Worm (Caenorhabditis elegans): Measurements from ENCODE around the gene F54H12.4.

The F54H12.4 gene

ce11 chrIII:8004091-8004490 lies 41.5 kb upstream of the F54H12.4 start, which contains the start of gene C06G4.6:
Gene C06G4.6, plus strand, starts transcription at chrIII:8004391.
- TF ChIP-seq elt-2 (tag; optimal IDR thresholded peaks at IDR 0.05) (no peak), nhr-12 (tag; optimal IDR thresholded peaks at IDR 0.05) (no peak), nhr-76 (tag; optimal IDR thresholded peaks at IDR 0.05) (no peak), ceh-9 (tag; optimal IDR thresholded peaks at IDR 0.05) (no peak), lsy-12 (tag; optimal IDR thresholded peaks at IDR 0.05) (no peak), ZK546.5 (tag; optimal IDR thresholded peaks at IDR 0.05) (no peak), zag-1 (tag; optimal IDR thresholded peaks at IDR 0.05) (no peak), ztf-4 (tag; optimal IDR thresholded peaks at IDR 0.05) (no peak), unc-62 (GFP tag; optimal IDR thresholded peaks at IDR 0.05) (no peak)

DNA sequence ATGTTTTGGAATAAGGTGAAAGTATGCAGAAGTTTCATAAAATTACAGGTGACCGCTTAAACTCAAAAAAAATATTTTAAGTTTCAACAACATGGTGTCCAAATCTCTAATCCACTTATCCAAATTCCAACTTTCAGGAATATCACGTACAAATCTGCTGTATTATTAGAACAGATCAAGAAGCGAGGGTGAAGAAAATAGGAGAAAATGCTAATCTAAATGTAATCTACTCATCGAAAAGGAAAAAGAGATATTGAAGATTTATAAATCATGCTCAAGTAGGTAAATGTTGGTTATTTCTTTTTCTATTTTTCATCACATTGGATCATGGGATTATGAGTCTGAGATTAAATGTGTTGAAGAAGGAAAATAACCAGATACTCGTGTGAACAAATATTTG lies 39.0 kb upstream of the F54H12.4 start:
- no peak for TF ChIP-seq fos-1 (tag; optimal IDR thresholded peaks at IDR 0.05)
- no peak for TF ChIP-seq elt-1 (tag; optimal IDR thresholded peaks at IDR 0.05)
- no peak for TF ChIP-seq nhr-11 (tag; optimal IDR thresholded peaks at IDR 0.05)
- no peak for TF ChIP-seq ama-1 (optimal IDR thresholded peaks at IDR 0.05)
- TF ChIP-seq unc-39 (tag; optimal IDR thresholded peaks at IDR 0.05): no peak
- no peak for TF ChIP-seq nhr-23 (tag; optimal IDR thresholded peaks at IDR 0.05)

DNA sequence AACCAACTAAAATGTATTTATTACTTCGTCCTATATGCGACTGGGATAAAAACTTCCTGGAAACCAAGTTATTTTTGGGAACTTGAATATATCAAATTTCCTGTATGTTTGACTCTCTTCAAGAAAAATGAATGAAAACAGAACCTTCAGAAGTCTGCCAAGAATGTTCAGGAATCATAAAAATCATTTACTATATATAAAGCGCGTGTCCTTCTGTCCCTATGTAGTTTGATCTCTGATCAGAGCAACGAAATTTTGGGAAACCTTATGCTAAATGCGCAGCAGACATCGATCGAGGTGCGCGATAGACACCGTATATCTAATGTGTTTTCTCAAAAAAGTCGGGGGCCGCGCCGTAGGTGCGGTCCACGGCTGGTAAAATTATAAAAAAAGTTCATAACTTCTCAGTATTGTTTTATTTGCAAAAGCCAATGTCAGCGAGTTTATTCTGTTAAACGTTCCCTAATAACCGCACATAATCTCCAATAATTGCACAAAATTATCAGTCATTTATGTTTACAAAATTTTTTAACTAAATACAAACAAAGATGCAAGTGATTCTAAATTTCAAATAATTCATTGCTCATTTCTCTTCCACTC lies 35.0 kb upstream of the F54H12.4 start:
- TF ChIP-seq ceh-16 (tag; optimal IDR thresholded peaks at IDR 0.05) (no peak), lin-15B (tag; optimal IDR thresholded peaks at IDR 0.05) (no peak), elt-1 (tag; optimal IDR thresholded peaks at IDR 0.05) (no peak), fos-1 (tag; optimal IDR thresholded peaks at IDR 0.05) (no peak), ceh-82 (tag; optimal IDR thresholded peaks at IDR 0.05) (no peak), nhr-28 (tag; optimal IDR thresholded peaks at IDR 0.05) (no peak), lin-39 (tag; optimal IDR thresholded peaks at IDR 0.05) (no peak), skn-1 (tag; optimal IDR thresholded peaks at IDR 0.05) (no peak), ZK546.5 (tag; optimal IDR thresholded peaks at IDR 0.05) (no peak), nfya-1 (tag; optimal IDR thresholded peaks at IDR 0.05; ENCODE audit: insufficient read depth) (no peak), elt-2 (tag; optimal IDR thresholded peaks at IDR 0.05) (no peak), R02D3.7 (tag; optimal IDR thresholded peaks at IDR 0.05) (no peak), unc-39 (tag; optimal IDR thresholded peaks at IDR 0.05) (no peak), ama-1 (optimal IDR thresholded peaks at IDR 0.05) (no peak), pha-4 (tag; optimal IDR thresholded peaks at IDR 0.05) (no peak), snpc-4 (tag; optimal IDR thresholded peaks at IDR 0.05) (no peak), fkh-10 (GFP tag; optimal IDR thresholded peaks at IDR 0.05) (no peak), hmg-11 (tag; optimal IDR thresholded peaks at IDR 0.05) (no peak), mdl-1 (tag; optimal IDR thresholded peaks at IDR 0.05) (no peak)

DNA sequence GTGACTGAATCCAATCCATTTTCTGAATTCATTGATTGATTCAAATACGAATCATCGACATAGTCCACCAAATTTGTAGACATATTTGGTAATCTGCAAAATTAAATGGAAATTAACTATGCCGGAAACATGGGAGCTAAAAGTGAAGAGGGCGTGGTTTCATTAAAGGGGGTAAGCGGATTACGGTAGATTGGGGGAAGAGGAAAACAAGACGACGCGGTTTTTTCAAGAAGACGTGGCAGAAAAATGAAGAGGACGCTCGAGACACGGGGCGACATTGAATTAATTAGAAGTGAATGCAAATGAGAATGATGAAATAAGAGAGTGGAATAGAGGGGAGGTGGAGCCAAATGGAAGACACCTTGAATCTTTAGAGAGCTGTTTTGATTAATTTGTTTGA lies 33.8 kb upstream of the F54H12.4 start, which contains the start of gene npr-17:
npr-17 (minus strand) TSS at position 101 of the 400 bp plus-strand sequence.
- TF ChIP-seq fos-1 (tag; optimal IDR thresholded peaks at IDR 0.05) (no peak), ceh-16 (tag; optimal IDR thresholded peaks at IDR 0.05) (no peak), egl-27 (tag; optimal IDR thresholded peaks at IDR 0.05) (no peak), nhr-76 (tag; optimal IDR thresholded peaks at IDR 0.05) (no peak), jun-1 (tag; optimal IDR thresholded peaks at IDR 0.05) (no peak), unc-62 (GFP tag; optimal IDR thresholded peaks at IDR 0.05) (no peak), nhr-28 (tag; optimal IDR thresholded peaks at IDR 0.05) (no peak), lsy-12 (tag; optimal IDR thresholded peaks at IDR 0.05) (no peak)

DNA sequence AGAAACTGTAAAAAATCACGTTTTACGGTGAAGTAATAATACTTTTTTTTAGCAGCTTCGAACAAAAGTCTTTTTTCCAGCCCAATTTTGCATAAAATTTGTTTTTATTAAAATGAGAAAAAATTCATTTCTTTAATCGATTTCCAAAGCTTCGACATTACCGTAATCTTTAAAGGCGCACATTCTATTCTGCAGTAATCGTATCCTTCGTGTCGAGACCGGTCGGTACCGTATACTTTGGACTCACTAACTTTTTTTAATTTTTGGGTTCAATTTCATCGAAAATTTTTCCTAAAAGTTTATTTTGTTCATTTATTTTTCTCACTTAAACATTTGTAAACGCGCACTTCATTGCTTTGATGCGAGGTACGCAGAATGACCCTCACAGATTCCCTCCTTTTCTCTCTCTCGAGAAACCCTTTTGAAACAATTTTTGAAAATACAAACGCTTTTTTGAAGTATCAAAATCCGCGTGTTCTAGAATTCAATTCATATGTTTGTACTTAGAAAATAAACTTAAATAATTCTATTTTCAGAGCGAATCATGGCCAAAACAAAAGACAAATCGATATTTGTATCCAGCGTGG lies 24.1 kb upstream of the F54H12.4 start, which contains the start of gene hrpk-2:
hrpk-2 (plus strand) TSS at position 537 of the 587 bp plus-strand sequence.
- TF ChIP-seq unc-62 (GFP tag; optimal IDR thresholded peaks at IDR 0.05) (no peak), lin-15B (tag; optimal IDR thresholded peaks at IDR 0.05) (no peak), nhr-43 (tag; optimal IDR thresholded peaks at IDR 0.05; ENCODE audit: poor library complexity, severe bottlenecking) (no peak), lin-39 (tag; optimal IDR thresholded peaks at IDR 0.05) (no peak), nhr-76 (tag; optimal IDR thresholded peaks at IDR 0.05) (no peak), mdl-1 (tag; optimal IDR thresholded peaks at IDR 0.05) (no peak), fkh-2 (tag; optimal IDR thresholded peaks at IDR 0.05) (no peak), fos-1 (tag; optimal IDR thresholded peaks at IDR 0.05) (no peak)
